Worm (Caenorhabditis elegans): ENCODE data around the gene nspe-5.

nspe-5 gene

ce11 chrII:12626120-12626624 lies 2.5 kb upstream of the nspe-5 start:
- no peak for TF ChIP-seq unc-62 (GFP tag; optimal IDR thresholded peaks at IDR 0.05)

- TF ChIP-seq unc-62 (GFP tag; optimal IDR thresholded peaks at IDR 0.05) = no peak
Measured at ce11 chrII:12626887-12627286, 1.8 kb upstream of the nspe-5 start, which contains the start of gene nspe-7. Gene nspe-7 (plus strand): TSS chrII:12627187.

- no peak for TF ChIP-seq unc-62 (GFP tag; optimal IDR thresholded peaks at IDR 0.05)
Measured at ce11 chrII:12629387-12629786, 721 bp downstream of the nspe-5 start, which contains the start of gene Y38E10A.28. Gene Y38E10A.28 (plus strand): TSS chrII:12629687.

- TF ChIP-seq unc-62 (GFP tag; optimal IDR thresholded peaks at IDR 0.05) = no peak
Measured at ce11 chrII:12630888-12631287, 2.2 kb downstream of the nspe-5 start, which contains the start of gene Y38E10A.34. Gene Y38E10A.34 (plus strand): TSS chrII:12631188.

ce11 chrII:12634749-12635318 lies 6.2 kb downstream of the nspe-5 start, which contains the start of gene Y38E10A.17:
Gene Y38E10A.17 (minus strand): TSS chrII:12634799.
- no peak for TF ChIP-seq unc-62 (GFP tag; optimal IDR thresholded peaks at IDR 0.05)

ce11 chrII:12636602-12637001 lies 7.9 kb downstream of the nspe-5 start, which contains the start of gene nhr-234:
Gene nhr-234 (plus strand): TSS chrII:12636678.
- TF ChIP-seq unc-62 (GFP tag; optimal IDR thresholded peaks at IDR 0.05) = no peak

- no peak for TF ChIP-seq unc-62 (GFP tag; optimal IDR thresholded peaks at IDR 0.05)
Measured at ce11 chrII:12640370-12640769, 11.7 kb downstream of the nspe-5 start, which contains the start of gene nhr-235. Gene nhr-235 (plus strand): TSS chrII:12640670.

- no peak for TF ChIP-seq unc-62 (GFP tag; optimal IDR thresholded peaks at IDR 0.05)
Measured at ce11 chrII:12654447-12654846, 25.8 kb downstream of the nspe-5 start, which contains the start of gene rgs-4. Gene rgs-4 (plus strand): TSS chrII:12654747.

- TF ChIP-seq unc-62 (GFP tag; optimal IDR thresholded peaks at IDR 0.05) = no peak
Measured at ce11 chrII:12655816-12656215, 27.1 kb downstream of the nspe-5 start.

ce11 chrII:12657620-12658019 lies 29.0 kb downstream of the nspe-5 start:
- TF ChIP-seq unc-62 (GFP tag; optimal IDR thresholded peaks at IDR 0.05) = no peak

- TF ChIP-seq unc-62 (GFP tag; optimal IDR thresholded peaks at IDR 0.05) = no peak
Measured at ce11 chrII:12658409-12658808, 29.7 kb downstream of the nspe-5 start.

ce11 chrII:12659676-12660371 lies 31.2 kb downstream of the nspe-5 start:
- TF ChIP-seq unc-62 (GFP tag; optimal IDR thresholded peaks at IDR 0.05) = no peak

ce11 chrII:12661930-12662329 lies 33.3 kb downstream of the nspe-5 start:
- TF ChIP-seq unc-62 (GFP tag; optimal IDR thresholded peaks at IDR 0.05) = no peak

- no peak for TF ChIP-seq unc-62 (GFP tag; optimal IDR thresholded peaks at IDR 0.05)
Measured at ce11 chrII:12665019-12665418, 36.4 kb downstream of the nspe-5 start.

- no peak for TF ChIP-seq unc-62 (GFP tag; optimal IDR thresholded peaks at IDR 0.05)
Measured at ce11 chrII:12666042-12666441, 37.4 kb downstream of the nspe-5 start.

ce11 chrII:12668148-12668547 lies 39.5 kb downstream of the nspe-5 start:
- TF ChIP-seq unc-62 (GFP tag; optimal IDR thresholded peaks at IDR 0.05) = no peak

ce11 chrII:12668874-12669273 lies 40.2 kb downstream of the nspe-5 start:
- TF ChIP-seq unc-62 (GFP tag; optimal IDR thresholded peaks at IDR 0.05) = no peak
